Worm (Caenorhabditis elegans) whole organism, young adult: ENCODE data around the gene B0244.17.

ENCODE experiments used
- B0336.3 ChIP-seq: fragments of 200-800 bp; sonication (Bioruptor generic); IDR thresholded peaks from 2 replicates; pipeline ENCODE4 v1.3.6; 2022; ENCODE audit warnings: missing genetic modification characterization, missing compliant biosample characterization
- C17E4.6 ChIP-seq: fragments of 200-800 bp; sonication (Bioruptor generic); IDR thresholded peaks from 2 replicates; pipeline ENCODE4 v1.3.6; 2022; ENCODE audit warnings: missing genetic modification reagents, missing genetic modification characterization, missing compliant biosample characterization
- D2030.7 ChIP-seq: fragments of 200-800 bp; sonication (Bioruptor generic); IDR thresholded peaks from 2 replicates; pipeline ENCODE4 v1.3.6; 2022; ENCODE audit warnings: missing genetic modification reagents, missing genetic modification characterization, missing compliant biosample characterization
- F10E7.11 ChIP-seq: sonication (generic microtip); optimal IDR thresholded peaks from 2 replicates; lab custom pipeline; 2017; ENCODE audit warnings: mild to moderate bottlenecking, missing genetic modification characterization, moderate library complexity, missing compliant biosample characterization
- F37B4.10 ChIP-seq: fragments of 200-800 bp; sonication (Bioruptor generic); IDR thresholded peaks from 2 replicates; pipeline ENCODE4 v1.3.6; 2022; ENCODE audit warnings: missing genetic modification characterization, missing compliant biosample characterization
- K11D2.4 ChIP-seq: fragments of 200-800 bp; sonication (Bioruptor generic); IDR thresholded peaks from 2 replicates; pipeline ENCODE4 v1.3.6; 2022; ENCODE audit warnings: missing genetic modification reagents, missing genetic modification characterization, missing compliant biosample characterization
- K12H6.12 ChIP-seq: fragments of 200-800 bp; sonication (Bioruptor generic); optimal IDR thresholded peaks from 2 replicates; lab custom pipeline; 2018; ENCODE audit warnings: mild to moderate bottlenecking, missing genetic modification characterization, missing compliant biosample characterization
- T07F8.4 ChIP-seq: sonication (generic microtip); optimal IDR thresholded peaks from 2 replicates; lab custom pipeline; 2016; ENCODE audit warnings: mild to moderate bottlenecking, missing genetic modification characterization, moderate library complexity, missing compliant biosample characterization
- T26A5.8 ChIP-seq: sonication (generic microtip); optimal IDR thresholded peaks from 2 replicates; lab custom pipeline; 2016; ENCODE audit warnings: missing genetic modification characterization, missing compliant biosample characterization
- akir-1 ChIP-seq: fragments of 200-800 bp; sonication (Bioruptor generic); optimal IDR thresholded peaks from 2 replicates; lab custom pipeline; 2018; ENCODE audit warnings: mild to moderate bottlenecking, missing genetic modification characterization, moderate library complexity, missing compliant biosample characterization
- ama-1 ChIP-seq, 3 experiments: fragments of 150-350 bp in 1 of 3; sonication (generic microtip) in 2 of 3; optimal IDR thresholded peaks; 2 replicates each; lab custom pipeline; 2014 to 2018; ENCODE audit warnings: missing biosample characterization in 2 of 3, missing genetic modification characterization in 2 of 3, missing genetic modification reagents in 2 of 3
- atf-7 ChIP-seq: sonication (generic microtip); optimal IDR thresholded peaks from 2 replicates; lab custom pipeline; 2017; ENCODE audit warnings: mild to moderate bottlenecking, missing genetic modification characterization, missing compliant biosample characterization
- attf-5 ChIP-seq: fragments of 200-800 bp; sonication (Bioruptor generic); optimal IDR thresholded peaks from 2 replicates; lab custom pipeline; 2018; ENCODE audit warnings: mild to moderate bottlenecking, missing genetic modification characterization, missing compliant biosample characterization
- attf-6 ChIP-seq: fragments of 200-800 bp; sonication (Bioruptor generic); IDR thresholded peaks from 2 replicates; pipeline ENCODE4 v1.3.6; 2022; ENCODE audit warnings: missing genetic modification reagents, missing genetic modification characterization, missing compliant biosample characterization
- bed-1 ChIP-seq: fragments of 200-800 bp; sonication (Bioruptor generic); IDR thresholded peaks from 2 replicates; pipeline ENCODE4 v1.3.6; 2022; ENCODE audit warnings: missing genetic modification reagents, missing genetic modification characterization, missing compliant biosample characterization
- cebp-1 ChIP-seq, 2 experiments: fragments of 200-800 bp in 1 of 2; sonication (Bioruptor generic) in 1 of 2; sonication (generic microtip) in 1 of 2; IDR thresholded peaks in 1 of 2; optimal IDR thresholded peaks in 1 of 2; 2 replicates each; pipeline versions ENCODE4 v1.3.6 to Lab custom; 2017 to 2022; ENCODE audit warnings: missing compliant biosample characterization in 2 of 2, missing genetic modification characterization in 2 of 2, mild to moderate bottlenecking in 1 of 2, missing genetic modification reagents in 1 of 2, moderate library complexity in 1 of 2
- ceh-40 ChIP-seq: fragments of 200-800 bp; sonication (Bioruptor generic); IDR thresholded peaks from 2 replicates; pipeline ENCODE4 v1.3.6; 2022; ENCODE audit warnings: missing genetic modification characterization, missing compliant biosample characterization
- ceh-58 ChIP-seq: fragments of 200-800 bp; sonication (Bioruptor generic); IDR thresholded peaks from 2 replicates; pipeline ENCODE4 v1.3.6; 2022; ENCODE audit warnings: missing genetic modification characterization, missing compliant biosample characterization
- ceh-79 ChIP-seq: sonication (generic microtip); optimal IDR thresholded peaks from 2 replicates; lab custom pipeline; 2017; ENCODE audit warnings: mild to moderate bottlenecking, missing genetic modification characterization, missing compliant biosample characterization
- ceh-91 ChIP-seq: fragments of 200-800 bp; sonication (Bioruptor generic); IDR thresholded peaks from 2 replicates; pipeline ENCODE4 v1.3.6; 2022; ENCODE audit warnings: missing genetic modification reagents, missing genetic modification characterization, missing compliant biosample characterization
- ets-4 ChIP-seq: fragments of 200-800 bp; sonication (Bioruptor generic); optimal IDR thresholded peaks from 2 replicates; lab custom pipeline; 2018; ENCODE audit warnings: mild to moderate bottlenecking, missing genetic modification characterization, missing compliant biosample characterization
- fkh-3 ChIP-seq: sonication (generic microtip); optimal IDR thresholded peaks from 2 replicates; lab custom pipeline; 2016; ENCODE audit warnings: mild to moderate bottlenecking, missing genetic modification characterization, missing compliant biosample characterization
- gei-17 ChIP-seq: fragments of 200-800 bp; sonication (Bioruptor generic); optimal IDR thresholded peaks from 2 replicates; lab custom pipeline; 2018; ENCODE audit warnings: mild to moderate bottlenecking, missing genetic modification characterization, missing compliant biosample characterization
- him-1 ChIP-seq: sonication (generic microtip); optimal IDR thresholded peaks from 2 replicates; lab custom pipeline; 2016; ENCODE audit warnings: missing genotype, missing genetic modification reagents, missing genetic modification characterization, missing compliant biosample characterization
- hmg-20 ChIP-seq: fragments of 200-800 bp; sonication (Bioruptor generic); IDR thresholded peaks from 2 replicates; pipeline ENCODE4 v1.3.6; 2022; ENCODE audit warnings: missing genetic modification reagents, missing genetic modification characterization, missing compliant biosample characterization
- hrde-1 ChIP-seq: sonication (generic microtip); optimal IDR thresholded peaks from 2 replicates; lab custom pipeline; 2016; ENCODE audit warnings: missing genetic modification characterization, mild to moderate bottlenecking, missing compliant biosample characterization, moderate library complexity, missing genotype, missing genetic modification reagents, borderline replicate concordance
- lin-35 ChIP-seq, 3 experiments: fragments of 150-350 bp in 2 of 3; sonication (generic microtip) in 1 of 3; optimal IDR thresholded peaks; 2 replicates each; lab custom pipeline; 2014 to 2018; ENCODE audit warnings: missing biosample characterization in 3 of 3, missing genetic modification characterization in 3 of 3, missing genetic modification reagents in 3 of 3
- lir-1 ChIP-seq: fragments of 200-800 bp; sonication (Bioruptor generic); conservative IDR thresholded peaks from 2 replicates; pipeline ENCODE4 v1.3.6; 2022; ENCODE audit warnings: missing genetic modification reagents, missing genetic modification characterization, missing compliant biosample characterization
- lsl-1 ChIP-seq: fragments of 200-800 bp; sonication (Bioruptor generic); optimal IDR thresholded peaks from 2 replicates; lab custom pipeline; 2018; ENCODE audit warnings: mild to moderate bottlenecking, missing genetic modification characterization, moderate library complexity, missing compliant biosample characterization
- madf-6 ChIP-seq: fragments of 200-800 bp; sonication (Bioruptor generic); IDR thresholded peaks from 2 replicates; pipeline ENCODE4 v1.3.6; 2022; ENCODE audit warnings: missing genetic modification reagents, missing genetic modification characterization, missing compliant biosample characterization
- mcd-1 ChIP-seq: fragments of 200-800 bp; sonication (Bioruptor generic); IDR thresholded peaks from 2 replicates; pipeline ENCODE4 v1.3.6; 2022; ENCODE audit warnings: missing genetic modification reagents, missing genetic modification characterization, missing compliant biosample characterization
- mxl-1 ChIP-seq: sonication (generic microtip); optimal IDR thresholded peaks from 2 replicates; lab custom pipeline; 2016; ENCODE audit warnings: missing genetic modification characterization, missing compliant biosample characterization
- nhr-120 ChIP-seq: fragments of 200-800 bp; sonication (Bioruptor generic); IDR thresholded peaks from 2 replicates; pipeline ENCODE4 v1.3.6; 2022; ENCODE audit warnings: missing genetic modification characterization, missing compliant biosample characterization
- nhr-179 ChIP-seq: sonication (generic microtip); optimal IDR thresholded peaks from 2 replicates; lab custom pipeline; 2016; ENCODE audit warnings: mild to moderate bottlenecking, missing genetic modification characterization, missing compliant biosample characterization
- nhr-90 ChIP-seq: sonication (generic microtip); optimal IDR thresholded peaks from 2 replicates; lab custom pipeline; 2016; ENCODE audit warnings: missing genotype, mild to moderate bottlenecking, missing genetic modification characterization, missing compliant biosample characterization
- pbrm-1 ChIP-seq: fragments of 200-800 bp; sonication (Bioruptor generic); IDR thresholded peaks from 2 replicates; pipeline ENCODE4 v1.3.6; 2022; ENCODE audit warnings: missing genetic modification reagents, missing genetic modification characterization, missing compliant biosample characterization
- rec-8 ChIP-seq, 2 experiments: sonication (generic microtip); optimal IDR thresholded peaks; 2 replicates each; lab custom pipeline; 2016; ENCODE audit warnings: mild to moderate bottlenecking in 2 of 2, missing genetic modification characterization in 2 of 2, missing genetic modification reagents in 2 of 2, missing genotype in 2 of 2, missing biosample characterization in 1 of 2, missing compliant biosample characterization in 1 of 2, moderate library complexity in 1 of 2
- snpc-4 ChIP-seq, 5 experiments: fragments of 150-350 bp in 1 of 5; sonication (generic microtip) in 4 of 5; optimal IDR thresholded peaks; 2 replicates each; lab custom pipeline; 2014 to 2018; ENCODE audit warnings: missing genetic modification characterization in 5 of 5, missing biosample characterization in 3 of 5, antibody characterized with exemption in 2 of 5, mild to moderate bottlenecking in 2 of 5, missing compliant biosample characterization in 2 of 5, missing genotype in 2 of 5, moderate library complexity in 2 of 5, missing genetic modification reagents in 1 of 5
- somi-1 ChIP-seq: fragments of 200-800 bp; sonication (Bioruptor generic); optimal IDR thresholded peaks from 2 replicates; lab custom pipeline; 2018; ENCODE audit warnings: mild to moderate bottlenecking, missing genetic modification characterization, missing compliant biosample characterization
- sptf-2 ChIP-seq: fragments of 200-800 bp; sonication (Bioruptor generic); optimal IDR thresholded peaks from 2 replicates; lab custom pipeline; 2018; ENCODE audit warnings: mild to moderate bottlenecking, missing genetic modification characterization, missing compliant biosample characterization
- tlf-1 ChIP-seq: fragments of 200-800 bp; sonication (Bioruptor generic); optimal IDR thresholded peaks from 2 replicates; lab custom pipeline; 2018; ENCODE audit warnings: mild to moderate bottlenecking, missing genetic modification characterization, missing compliant biosample characterization
- unc-62 ChIP-seq: fragments of 150-350 bp; optimal IDR thresholded peaks from 2 replicates; lab custom pipeline; 2014; ENCODE audit warnings: missing biosample characterization, missing genetic modification reagents, missing genetic modification characterization
- ztf-26 ChIP-seq: sonication (generic microtip); optimal IDR thresholded peaks from 2 replicates; lab custom pipeline; 2017; ENCODE audit warnings: missing genetic modification characterization, missing compliant biosample characterization
- ztf-28 ChIP-seq: fragments of 200-800 bp; sonication (Bioruptor generic); IDR thresholded peaks from 2 replicates; pipeline ENCODE4 v1.3.6; 2022; ENCODE audit warnings: missing genetic modification reagents, missing genetic modification characterization, missing compliant biosample characterization

Gene B0244.17

DNA sequence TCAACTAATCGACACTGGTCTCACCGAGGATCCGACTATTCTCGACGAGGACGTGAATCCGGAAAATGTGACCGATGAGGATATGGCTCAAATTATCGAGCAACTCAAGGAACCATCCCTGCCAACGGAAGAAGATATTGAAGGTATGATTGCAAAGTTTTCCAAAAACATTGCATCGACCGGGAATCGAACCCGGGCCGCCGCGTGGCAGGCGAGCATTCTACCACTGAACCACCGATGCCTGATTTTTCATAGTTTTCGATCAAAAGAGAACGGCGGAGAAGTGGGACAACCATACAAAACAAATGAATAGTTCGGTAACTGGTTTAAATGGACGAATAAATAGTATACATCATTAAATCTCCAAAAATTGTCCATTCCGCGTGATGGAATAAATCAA is 28.9 kb downstream of the B0244.17 start (continued):
- no peak for TF ChIP-seq sptf-2
- no peak for TF ChIP-seq bed-1
- TF ChIP-seq ceh-79 (tag; lab: Kevin White, UChicago), result no peak
- no peak for TF ChIP-seq akir-1 (GFP tag; lab: Kevin White, UChicago)
- TF ChIP-seq ceh-40 (GFP tag; lab: Robert Waterston, UW), result 0 out of 2 replicates have a peak, but pooled peaks have one; percentile 50
- TF ChIP-seq B0336.3, result 0 out of 2 replicates have a peak, but pooled peaks have one; percentile 49
- TF ChIP-seq T26A5.8, result no peak
- peak; percentile 51 for TF ChIP-seq T07F8.4 (tag; lab: Kevin White, UChicago)
- TF ChIP-seq hmg-20 (GFP tag; lab: Robert Waterston, UW), result no peak
- peak; percentile 61 for TF ChIP-seq madf-6 (GFP tag; lab: Robert Waterston, UW)
- peak; percentile 51 for TF ChIP-seq lsl-1
- no peak for TF ChIP-seq F37B4.10
- peak; percentile 50 for TF ChIP-seq nhr-90
- TF ChIP-seq lin-35 (GFP tag; optimal IDR thresholded peaks at IDR 0.05; lab: Kevin White, UChicago), result no peak
- no peak for TF ChIP-seq ceh-58 (GFP tag; lab: Robert Waterston, UW)

DNA sequence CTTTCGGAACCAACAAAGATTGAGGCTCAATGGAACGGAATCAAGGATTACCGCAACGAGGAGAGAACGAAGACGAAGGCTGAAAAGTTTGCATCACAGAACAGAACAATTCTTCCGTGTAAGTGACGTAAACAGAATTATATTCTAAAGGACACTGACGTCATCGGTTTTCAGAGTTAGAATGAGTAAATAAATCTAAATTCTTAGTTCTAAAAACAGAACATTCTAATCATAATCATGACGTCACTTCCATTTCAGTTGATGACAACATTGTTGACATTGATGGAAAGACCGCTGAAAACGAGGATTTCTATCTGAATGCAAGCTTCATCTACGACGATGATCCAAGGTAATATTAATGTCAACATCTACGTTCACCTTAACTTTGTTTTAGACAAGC is 31.0 kb downstream of the B0244.17 start:
- TF ChIP-seq atf-7 (tag; lab: Kevin White, UChicago) (peak; percentile 43), ama-1 (optimal IDR thresholded peaks at IDR 0.05; lab: Kevin White, UChicago) (no peak), ama-1 (GFP tag; optimal IDR thresholded peaks at IDR 0.05; lab: Kevin White, UChicago) (peak in 1 of 2 experiments; percentile 13), ets-4 (no peak), nhr-179 (no peak), gei-17 (no peak)

DNA sequence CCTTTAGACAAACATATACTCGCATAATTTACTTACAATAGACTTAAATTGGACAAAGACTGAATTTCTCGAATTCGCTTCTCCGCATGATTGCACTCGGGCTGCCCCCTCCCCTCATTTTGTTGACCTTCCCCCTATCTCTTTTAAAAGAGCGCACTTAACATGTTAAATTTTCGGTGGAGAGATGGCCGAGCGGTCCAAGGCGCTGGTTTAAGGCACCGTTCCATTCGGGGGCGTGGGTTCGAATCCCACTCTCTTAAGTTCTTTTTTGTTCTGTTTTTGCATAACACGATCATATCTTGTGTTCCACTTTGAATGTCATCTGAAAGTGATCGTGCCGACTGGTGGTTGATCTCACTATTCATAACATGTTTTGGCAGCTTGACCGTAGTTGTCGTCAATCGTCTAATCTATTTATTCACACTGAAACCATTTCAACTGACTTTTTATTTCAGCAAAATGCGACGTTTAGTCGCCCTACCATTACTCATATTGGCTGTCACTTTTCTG is 36.8 kb downstream of the B0244.17 start, which contains the start of gene cutl-23:
Gene cutl-23, plus strand, starts transcription at position 460 of the 510 bp plus-strand sequence.
- TF ChIP-seq tlf-1, result no peak
- peak; percentile 59; the same call in 1 of the 2 replicates for TF ChIP-seq pbrm-1
- TF ChIP-seq ceh-91 (GFP tag; lab: Robert Waterston, UW), result no peak
- peak; percentile 44 for TF ChIP-seq attf-5
- peak; percentile 42 for TF ChIP-seq hrde-1 (tag; lab: Kevin White, UChicago)
- TF ChIP-seq K12H6.12 (tag; lab: Kevin White, UChicago), result no peak
- TF ChIP-seq F37B4.10, result no peak
- TF ChIP-seq lir-1, result no peak
- peak; percentile 35 for TF ChIP-seq ztf-26 (tag; lab: Kevin White, UChicago)
- peak; percentile 20 for TF ChIP-seq nhr-179
- no peak for TF ChIP-seq F10E7.11 (tag; lab: Kevin White, UChicago)
- 0 out of 2 replicates have a peak, but pooled peaks have one; percentile 19 for TF ChIP-seq mcd-1
- TF ChIP-seq C17E4.6 (GFP tag; lab: Robert Waterston, UW), result no peak
- TF ChIP-seq unc-62 (GFP tag; lab: Kevin White, UChicago), result no peak
- no peak for TF ChIP-seq K11D2.4 (GFP tag; lab: Robert Waterston, UW)
- TF ChIP-seq mxl-1, result peak; percentile 41
- TF ChIP-seq ceh-79 (tag; lab: Kevin White, UChicago), result no peak
- TF ChIP-seq D2030.7 (GFP tag; lab: Robert Waterston, UW), result peak; percentile 44; the same call in 1 of the 2 replicates
- TF ChIP-seq fkh-3 (tag; lab: Kevin White, UChicago), result no peak
- peak; percentile 94 for TF ChIP-seq him-1
- no peak for TF ChIP-seq sptf-2
- TF ChIP-seq rec-8 (tag; optimal IDR thresholded peaks at IDR 0.05; lab: Kevin White, UChicago), result peak; percentile 55 to 71
- TF ChIP-seq lsl-1, result peak; percentile 15
- TF ChIP-seq attf-6 (GFP tag; lab: Robert Waterston, UW), result no peak
- TF ChIP-seq nhr-120, result no peak
- no peak for TF ChIP-seq ztf-28 (GFP tag; lab: Robert Waterston, UW)
- TF ChIP-seq cebp-1 (GFP tag; IDR thresholded peaks at IDR 0.05; lab: Robert Waterston, UW), result no peak
- no peak for TF ChIP-seq cebp-1 (tag; optimal IDR thresholded peaks at IDR 0.05; lab: Kevin White, UChicago)
- TF ChIP-seq snpc-4 (GFP tag; optimal IDR thresholded peaks at IDR 0.05; lab: Kevin White, UChicago), result no peak
- TF ChIP-seq snpc-4 (tag; optimal IDR thresholded peaks at IDR 0.05; lab: Kevin White, UChicago), result peak in 2 of 4 experiments; percentile 16 to 37
- TF ChIP-seq somi-1, result no peak
